Worm (Caenorhabditis elegans): Measurements from ENCODE around the gene col-72.

DNA sequence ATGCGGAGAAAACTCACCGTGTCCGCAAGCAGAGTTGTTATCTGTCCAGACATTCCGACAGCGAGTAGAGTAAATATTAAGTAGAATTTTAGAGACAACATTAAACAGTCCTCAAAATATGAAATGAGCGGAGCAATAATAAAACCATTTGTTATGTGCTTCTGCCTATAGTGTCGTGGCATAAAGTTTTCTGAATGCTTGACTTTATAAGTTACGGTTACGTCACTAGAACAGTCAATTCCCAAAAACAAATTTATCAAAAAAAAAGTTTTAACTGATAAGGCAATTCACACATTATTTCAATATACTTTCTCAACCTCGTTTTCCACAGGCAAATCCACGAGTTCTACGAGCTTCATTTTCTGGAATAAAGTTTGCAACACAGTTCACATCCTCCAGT, 45.1 kb upstream of the col-72 start, which contains the start of gene clec-127:
- TF ChIP-seq nhr-237 (tag; optimal IDR thresholded peaks at IDR 0.05) (no peak), ceh-82 (tag; optimal IDR thresholded peaks at IDR 0.05) (no peak), zag-1 (tag; optimal IDR thresholded peaks at IDR 0.05) (no peak), ceh-9 (tag; optimal IDR thresholded peaks at IDR 0.05) (no peak)

All from whole organism, L3 larva.